Worm (Caenorhabditis elegans) whole organism, young adult: ENCODE data around the gene acc-1.

Experiments used
- F37B4.10 ChIP-seq: fragments of 200-800 bp; sonication (Bioruptor generic); IDR thresholded peaks from 2 replicates; pipeline ENCODE4 v1.3.6; 2022; ENCODE audit warnings: missing genetic modification characterization, missing compliant biosample characterization
- Y53G8AR.9 ChIP-seq: fragments of 200-800 bp; sonication (Bioruptor generic); conservative IDR thresholded peaks from 2 replicates; pipeline ENCODE4 v1.3.6; 2022; ENCODE audit warnings: missing genetic modification reagents, missing genetic modification characterization, missing compliant biosample characterization
- Y56A3A.18 ChIP-seq: fragments of 200-800 bp; sonication (Bioruptor generic); IDR thresholded peaks from 2 replicates; pipeline ENCODE4 v1.3.6; 2022; ENCODE audit warnings: missing genetic modification reagents, missing genetic modification characterization, missing compliant biosample characterization
- attf-5 ChIP-seq: fragments of 200-800 bp; sonication (Bioruptor generic); optimal IDR thresholded peaks from 2 replicates; lab custom pipeline; 2018; ENCODE audit warnings: mild to moderate bottlenecking, missing genetic modification characterization, missing compliant biosample characterization
- attf-6 ChIP-seq: fragments of 200-800 bp; sonication (Bioruptor generic); IDR thresholded peaks from 2 replicates; pipeline ENCODE4 v1.3.6; 2022; ENCODE audit warnings: missing genetic modification reagents, missing genetic modification characterization, missing compliant biosample characterization
- ceh-91 ChIP-seq: fragments of 200-800 bp; sonication (Bioruptor generic); IDR thresholded peaks from 2 replicates; pipeline ENCODE4 v1.3.6; 2022; ENCODE audit warnings: missing genetic modification reagents, missing genetic modification characterization, missing compliant biosample characterization
- ets-4 ChIP-seq: fragments of 200-800 bp; sonication (Bioruptor generic); optimal IDR thresholded peaks from 2 replicates; lab custom pipeline; 2018; ENCODE audit warnings: mild to moderate bottlenecking, missing genetic modification characterization, missing compliant biosample characterization
- lin-26 ChIP-seq: fragments of 200-800 bp; sonication (Bioruptor generic); IDR thresholded peaks from 2 replicates; pipeline ENCODE4 v1.3.6; 2022; ENCODE audit warnings: missing genetic modification reagents, missing genetic modification characterization, missing compliant biosample characterization
- lir-1 ChIP-seq: fragments of 200-800 bp; sonication (Bioruptor generic); conservative IDR thresholded peaks from 2 replicates; pipeline ENCODE4 v1.3.6; 2022; ENCODE audit warnings: missing genetic modification reagents, missing genetic modification characterization, missing compliant biosample characterization
- pbrm-1 ChIP-seq: fragments of 200-800 bp; sonication (Bioruptor generic); IDR thresholded peaks from 2 replicates; pipeline ENCODE4 v1.3.6; 2022; ENCODE audit warnings: missing genetic modification reagents, missing genetic modification characterization, missing compliant biosample characterization
- snpc-4 ChIP-seq, 5 experiments: fragments of 150-350 bp in 1 of 5; sonication (generic microtip) in 4 of 5; optimal IDR thresholded peaks; 2 replicates each; lab custom pipeline; 2014 to 2018; ENCODE audit warnings: missing genetic modification characterization in 5 of 5, missing biosample characterization in 3 of 5, antibody characterized with exemption in 2 of 5, mild to moderate bottlenecking in 2 of 5, missing compliant biosample characterization in 2 of 5, missing genotype in 2 of 5, moderate library complexity in 2 of 5, missing genetic modification reagents in 1 of 5

ce11 chrIV:9624977-9625376 is 32.9 kb upstream of the acc-1 start, which contains the start of gene W09C2.10:
- TF ChIP-seq F37B4.10 (GFP tag; lab: Robert Waterston, UW) (no peak), Y56A3A.18 (GFP tag; lab: Robert Waterston, UW) (no peak), attf-5 (GFP tag; lab: Kevin White, UChicago) (no peak), lir-1 (GFP tag; lab: Robert Waterston, UW) (no peak), Y53G8AR.9 (GFP tag; lab: Robert Waterston, UW) (no peak), pbrm-1 (GFP tag; lab: Robert Waterston, UW) (no peak), ceh-91 (GFP tag; lab: Robert Waterston, UW) (no peak), snpc-4 (GFP tag; optimal IDR thresholded peaks at IDR 0.05; lab: Kevin White, UChicago) (no peak), snpc-4 (tag; optimal IDR thresholded peaks at IDR 0.05; lab: Kevin White, UChicago) (no peak), ets-4 (GFP tag; lab: Kevin White, UChicago) (no peak), lin-26 (GFP tag; lab: Robert Waterston, UW) (no peak), attf-6 (no peak)
